Fruit fly (Drosophila melanogaster): ENCODE results near the gene cic.

cic gene

dm6 chr3R:20282769-20283530 lies 30.4 kb downstream of the cic start (continued):
- TF ChIP-seq achi (GFP tag; optimal IDR thresholded peaks at IDR 0.05) (peak; percentile 45), CG10631 (GFP tag; optimal IDR thresholded peaks at IDR 0.05) (peak; percentile 53), Hr4 (GFP tag; optimal IDR thresholded peaks at IDR 0.05) (peak; percentile 72), CG4318 (GFP tag; optimal IDR thresholded peaks at IDR 0.05) (peak; percentile 56), CG3032 (tag; optimal IDR thresholded peaks at IDR 0.05) (peak; percentile 54), CG6808 (GFP tag; optimal IDR thresholded peaks at IDR 0.05) (peak; percentile 41), Eip78C (GFP tag) (peak; percentile 94), OdsH (GFP tag; optimal IDR thresholded peaks at IDR 0.05) (peak; percentile 68), esn (GFP tag; optimal IDR thresholded peaks at IDR 0.05) (peak; percentile 79), vri (GFP tag; optimal IDR thresholded peaks at IDR 0.05) (no peak), svp (GFP tag) (peak; percentile 80), net (GFP tag; optimal IDR thresholded peaks at IDR 0.05) (peak; percentile 29), Ets96B (tag; optimal IDR thresholded peaks at IDR 0.05) (peak; percentile 63), topi (GFP tag; optimal IDR thresholded peaks at IDR 0.05) (peak; percentile 73), fd85E (GFP tag; optimal IDR thresholded peaks at IDR 0.05) (no peak)

DNA sequence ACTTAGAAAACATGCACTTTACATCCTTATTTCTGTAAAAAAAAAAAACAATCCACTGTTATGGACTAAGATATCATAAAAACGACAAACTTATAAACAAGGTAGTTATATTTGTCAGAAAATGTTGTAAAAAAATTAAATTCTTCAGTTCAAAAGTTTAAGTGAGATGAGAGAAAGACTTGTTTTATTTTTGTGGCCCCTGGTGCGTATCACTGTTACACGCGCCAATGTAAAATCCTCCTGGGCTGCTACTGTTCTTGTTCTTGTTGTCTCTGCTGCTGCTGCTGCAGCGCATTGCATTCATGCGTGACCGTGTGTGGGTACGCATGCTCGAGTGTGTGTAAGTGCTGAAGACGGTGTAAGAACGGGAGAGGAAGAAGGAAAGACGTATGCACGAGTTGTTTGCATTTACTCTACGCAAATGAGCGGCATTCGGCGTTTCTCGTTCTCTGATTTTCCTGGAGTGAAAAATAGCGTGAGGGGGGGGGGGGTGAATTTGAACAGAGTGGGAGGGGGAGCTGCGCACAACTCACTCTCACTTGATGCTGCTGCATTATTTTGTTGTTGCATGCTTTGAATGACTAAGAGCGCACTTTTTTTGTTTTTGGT lies 31.1 kb downstream of the cic start:
- TF ChIP-seq lz (GFP tag; optimal IDR thresholded peaks at IDR 0.05) (peak; percentile 39), vri (GFP tag; optimal IDR thresholded peaks at IDR 0.05) (no peak), fkh (GFP tag; optimal IDR thresholded peaks at IDR 0.05) (no peak), dsx (GFP tag; optimal IDR thresholded peaks at IDR 0.05; ENCODE audit: poor library complexity, severe bottlenecking) (no peak), CG7368 (GFP tag; optimal IDR thresholded peaks at IDR 0.05) (no peak), Met (GFP tag; optimal IDR thresholded peaks at IDR 0.05) (peak; percentile 16), fd59A (GFP tag; optimal IDR thresholded peaks at IDR 0.05) (no peak), dac (GFP tag; optimal IDR thresholded peaks at IDR 0.05) (no peak), Eip75B (GFP tag; optimal IDR thresholded peaks at IDR 0.05) (peak; percentile 26), CG32006 (GFP tag; optimal IDR thresholded peaks at IDR 0.05) (peak; percentile 60), CG34406 (GFP tag; optimal IDR thresholded peaks at IDR 0.05) (peak; percentile 9), ss (GFP tag; optimal IDR thresholded peaks at IDR 0.05) (peak; percentile 19 to 32), Hr39 (GFP tag; optimal IDR thresholded peaks at IDR 0.05) (no peak), CG1621 (tag; optimal IDR thresholded peaks at IDR 0.05) (no peak), CG8632 (GFP tag; optimal IDR thresholded peaks at IDR 0.05) (no peak), svp (GFP tag) (peak; percentile 58), Sox102F (GFP tag; optimal IDR thresholded peaks at IDR 0.05) (no peak), CG11902 (GFP tag; optimal IDR thresholded peaks at IDR 0.05) (no peak), CG6808 (GFP tag; optimal IDR thresholded peaks at IDR 0.05) (peak; percentile 20), CG16779 (tag; optimal IDR thresholded peaks at IDR 0.05) (no peak), Sox14 (GFP tag; optimal IDR thresholded peaks at IDR 0.05) (peak; percentile 12), Eip78C (GFP tag) (peak; percentile 82), OdsH (GFP tag; optimal IDR thresholded peaks at IDR 0.05) (peak; percentile 20), achi (GFP tag; optimal IDR thresholded peaks at IDR 0.05) (no peak), Lpt (GFP tag; optimal IDR thresholded peaks at IDR 0.05) (no peak), CG4318 (GFP tag; optimal IDR thresholded peaks at IDR 0.05) (no peak), CG3919 (GFP tag; optimal IDR thresholded peaks at IDR 0.05) (no peak), net (GFP tag; optimal IDR thresholded peaks at IDR 0.05) (no peak), eg (GFP tag; IDR thresholded peaks at IDR 0.05) (peak; percentile 12; the same call in 1 of the 3 replicates), CG3032 (tag; optimal IDR thresholded peaks at IDR 0.05) (no peak), Blimp-1 (GFP tag; optimal IDR thresholded peaks at IDR 0.05) (no peak), CG10669 (GFP tag; optimal IDR thresholded peaks at IDR 0.05) (no peak), esn (GFP tag; optimal IDR thresholded peaks at IDR 0.05) (peak; percentile 70), CG8119 (GFP tag; IDR thresholded peaks at IDR 0.05) (no peak), CG8319 (GFP tag; optimal IDR thresholded peaks at IDR 0.05) (no peak), Hr4 (GFP tag; optimal IDR thresholded peaks at IDR 0.05) (peak; percentile 24), salr (GFP tag; optimal IDR thresholded peaks at IDR 0.05) (peak in 1 of 2 experiments; percentile 80), Hr38 (GFP tag; optimal IDR thresholded peaks at IDR 0.05) (no peak), pdm3 (GFP tag; optimal IDR thresholded peaks at IDR 0.05) (no peak), fd85E (GFP tag; optimal IDR thresholded peaks at IDR 0.05) (no peak), Ets96B (tag; optimal IDR thresholded peaks at IDR 0.05) (no peak), CG15336 (GFP tag; IDR thresholded peaks at IDR 0.05) (no peak; the same call in 1 of the 2 replicates), CG6792 (GFP tag; optimal IDR thresholded peaks at IDR 0.05) (no peak), Ets21C (GFP tag; optimal IDR thresholded peaks at IDR 0.05) (no peak)
